Worm (Caenorhabditis elegans): ENCODE data around the gene ZK971.1.

ZK971.1 gene

ce11 chrII:10283145-10283544 is 3.7 kb upstream of the ZK971.1 start:
- no peak for TF ChIP-seq B0261.1 (tag; optimal IDR thresholded peaks at IDR 0.05)

DNA sequence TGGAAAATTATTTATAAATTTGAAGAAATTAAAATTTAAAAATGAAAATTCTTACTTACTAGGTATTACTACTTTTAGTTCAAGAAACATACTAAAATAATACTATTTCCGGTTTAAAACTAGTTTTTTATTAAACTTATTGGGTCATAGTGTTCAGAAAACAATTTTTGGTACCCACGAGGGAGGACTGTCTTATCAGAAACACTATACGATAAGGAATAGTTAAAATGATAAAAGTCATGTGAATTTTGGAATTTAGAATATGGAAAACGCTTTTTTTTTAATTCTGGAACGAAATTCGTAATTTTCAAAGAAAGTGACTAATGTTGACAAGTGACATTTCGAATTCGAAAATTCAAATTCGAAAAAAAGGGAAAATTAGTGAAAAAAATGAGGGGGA is 2.2 kb upstream of the ZK971.1 start:
- no peak for TF ChIP-seq T26A5.8 (tag; optimal IDR thresholded peaks at IDR 0.05)
- no peak for TF ChIP-seq sptf-2 (GFP tag; optimal IDR thresholded peaks at IDR 0.05)
- no peak for TF ChIP-seq ekl-4 (GFP tag; IDR thresholded peaks at IDR 0.05)
- TF ChIP-seq xnd-1 (tag; optimal IDR thresholded peaks at IDR 0.05), result no peak
- no peak for TF ChIP-seq die-1 (tag; optimal IDR thresholded peaks at IDR 0.05)
- TF ChIP-seq Y56A3A.18 (GFP tag; IDR thresholded peaks at IDR 0.05), result no peak

DNA sequence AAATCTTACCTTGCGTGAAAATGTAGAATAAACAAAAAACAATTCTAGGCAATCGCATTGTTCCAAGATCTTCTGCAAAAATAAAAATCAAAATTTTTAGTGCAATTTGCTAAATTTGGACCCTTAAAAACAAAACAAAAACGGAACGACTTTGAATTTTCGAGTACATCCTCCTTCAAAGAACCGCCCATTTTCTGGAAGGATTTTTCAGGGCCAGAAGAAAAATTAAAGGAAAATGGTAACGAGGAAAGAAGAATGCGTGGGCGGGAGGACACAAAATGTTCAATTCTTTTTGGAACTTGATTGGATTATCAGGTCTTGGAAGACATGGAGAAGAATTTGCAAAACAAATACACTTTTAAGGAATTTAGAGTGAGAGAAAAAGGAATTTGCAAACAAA is 8.4 kb downstream of the ZK971.1 start, which contains the start of gene F54B3.4:
Gene F54B3.4, minus strand, starts transcription at position 101 of the 400 bp plus-strand sequence.
- TF ChIP-seq hlh-26 (GFP tag; conservative IDR thresholded peaks at IDR 0.05), result no peak
- no peak for TF ChIP-seq hsf-1 (GFP tag; IDR thresholded peaks at IDR 0.05)
- no peak for TF ChIP-seq nhr-179 (tag; optimal IDR thresholded peaks at IDR 0.05)
- no peak for TF ChIP-seq F57A8.1 (GFP tag; optimal IDR thresholded peaks at IDR 0.05)
- TF ChIP-seq F22D6.2 (tag; optimal IDR thresholded peaks at IDR 0.05), result no peak
- TF ChIP-seq aptf-2 (GFP tag; conservative IDR thresholded peaks at IDR 0.05), result no peak
- TF ChIP-seq efl-1 (GFP tag; optimal IDR thresholded peaks at IDR 0.05), result no peak
- no peak for TF ChIP-seq pha-4 (tag; optimal IDR thresholded peaks at IDR 0.05)
- no peak for TF ChIP-seq him-1 (tag; optimal IDR thresholded peaks at IDR 0.05)

DNA sequence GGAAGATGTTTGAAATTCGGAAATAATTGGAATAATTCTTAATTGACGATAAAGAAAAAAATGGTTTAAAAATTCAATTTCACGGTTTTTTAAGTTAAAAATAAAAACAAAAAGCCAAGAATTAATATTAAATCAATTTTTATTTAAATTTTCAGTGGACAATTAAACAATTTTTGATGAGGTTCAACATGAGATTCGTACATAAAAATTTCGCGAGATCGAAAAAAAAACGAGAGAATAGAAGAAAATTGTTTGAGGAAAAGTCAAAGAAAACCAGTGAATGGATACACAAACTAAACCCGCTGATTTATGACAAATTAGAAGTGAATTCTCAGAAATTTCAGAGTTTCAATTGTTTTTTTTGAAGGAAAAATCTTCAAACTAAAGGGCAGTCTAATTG is 9.4 kb downstream of the ZK971.1 start, which contains the start of gene F54B3.2:
Gene F54B3.2, minus strand, starts transcription at position 101 of the 400 bp plus-strand sequence.
- TF ChIP-seq egl-44 (GFP tag; IDR thresholded peaks at IDR 0.05), result no peak
- TF ChIP-seq snpc-1.3 (tag; optimal IDR thresholded peaks at IDR 0.05; ENCODE audit: insufficient read depth), result no peak
- TF ChIP-seq unc-62 (GFP tag; optimal IDR thresholded peaks at IDR 0.05), result no peak
- TF ChIP-seq mes-4 (tag; optimal IDR thresholded peaks at IDR 0.05), result no peak

DNA sequence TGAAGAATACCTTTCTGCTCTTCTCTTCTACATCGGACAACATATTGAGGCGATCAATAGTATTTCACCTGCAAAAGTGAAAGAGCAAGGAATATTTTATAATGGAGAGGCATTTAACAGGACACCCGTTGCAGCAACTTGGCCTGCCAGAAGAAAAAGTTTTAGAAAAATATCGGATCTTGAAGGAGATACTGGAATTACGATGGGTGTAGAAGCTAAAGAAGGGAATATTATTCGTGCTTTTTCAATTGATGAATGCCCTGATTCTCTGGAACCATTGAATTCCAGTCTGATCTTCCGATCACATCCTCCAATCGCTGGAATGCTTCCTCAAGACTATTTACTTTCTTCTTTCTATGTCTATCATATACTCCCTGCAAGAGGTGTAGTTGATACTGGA is 18.2 kb downstream of the ZK971.1 start:
- TF ChIP-seq bed-2 (GFP tag; IDR thresholded peaks at IDR 0.05) (no peak), lag-1 (GFP tag; IDR thresholded peaks at IDR 0.05) (no peak), F57A8.1 (GFP tag; optimal IDR thresholded peaks at IDR 0.05) (no peak), snpc-1.1 (tag; optimal IDR thresholded peaks at IDR 0.05; ENCODE audit: insufficient read depth) (no peak), mes-4 (tag; optimal IDR thresholded peaks at IDR 0.05) (no peak)

DNA sequence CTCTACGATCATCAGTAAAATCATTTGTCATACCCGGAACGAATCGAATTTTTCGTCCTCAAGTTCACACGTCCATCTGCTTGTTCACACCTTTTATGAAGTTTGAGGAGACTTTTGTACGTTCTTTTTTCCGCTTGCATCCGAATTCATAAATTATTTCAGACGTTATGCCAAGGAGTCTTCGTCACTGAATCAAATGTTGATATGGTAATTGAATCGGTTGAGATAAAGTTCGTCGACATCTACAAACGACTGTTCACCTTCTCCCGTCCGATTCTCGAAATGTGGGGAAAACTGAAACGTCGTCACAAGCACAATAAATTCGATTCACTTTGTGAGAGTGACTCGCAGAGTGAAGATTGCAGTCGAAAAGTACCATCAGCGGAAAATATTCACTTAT is 27.4 kb downstream of the ZK971.1 start:
- TF ChIP-seq attf-3 (GFP tag; conservative IDR thresholded peaks at IDR 0.05) (no peak), tlf-1 (GFP tag; optimal IDR thresholded peaks at IDR 0.05) (no peak), nfya-1 (tag; optimal IDR thresholded peaks at IDR 0.05; ENCODE audit: borderline replicate concordance, insufficient read depth) (no peak), ceh-27 (GFP tag; optimal IDR thresholded peaks at IDR 0.05) (no peak)

ce11 chrII:10250966-10251365 is 28.5 kb downstream of the ZK971.1 start, which contains the start of gene F54B3.1:
Gene F54B3.1 (plus strand): TSS chrII:10251266.
- TF ChIP-seq tbx-9 (tag; optimal IDR thresholded peaks at IDR 0.05; ENCODE audit: borderline replicate concordance), result no peak
- peak; percentile 6 for TF ChIP-seq snpc-3.4 (tag; optimal IDR thresholded peaks at IDR 0.05)
